Worm (Caenorhabditis elegans): ENCODE results near the gene aqp-10.

DNA sequence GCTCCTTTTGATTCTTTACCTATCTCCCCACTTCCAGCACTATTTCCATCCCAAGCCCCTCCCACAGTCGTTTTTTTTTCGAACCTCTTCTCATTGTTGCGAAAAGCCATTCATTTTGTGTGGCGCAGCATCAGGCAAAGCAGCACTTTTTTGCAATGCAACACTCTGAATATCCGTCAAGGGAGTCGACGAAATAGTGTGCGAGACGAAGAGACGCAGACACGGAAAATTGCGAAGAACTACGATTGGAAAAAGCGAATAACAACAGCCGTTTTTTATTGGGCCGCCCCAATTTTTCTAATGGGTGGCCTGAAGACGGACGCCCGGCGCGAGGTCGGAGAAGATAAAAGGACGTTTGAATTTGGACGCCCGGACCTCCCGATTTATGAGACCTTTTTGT is 39.8 kb downstream of the aqp-10 start:
- TF ChIP-seq daf-12 (tag; optimal IDR thresholded peaks at IDR 0.05): no peak
- TF ChIP-seq elt-2 (tag; optimal IDR thresholded peaks at IDR 0.05): no peak
- no peak for TF ChIP-seq tbx-2 (tag; optimal IDR thresholded peaks at IDR 0.05)
- no peak for TF ChIP-seq nhr-11 (tag; optimal IDR thresholded peaks at IDR 0.05)
- TF ChIP-seq zag-1 (tag; optimal IDR thresholded peaks at IDR 0.05): no peak
- no peak for TF ChIP-seq nhr-76 (tag; optimal IDR thresholded peaks at IDR 0.05)
- no peak for TF ChIP-seq nhr-28 (tag; optimal IDR thresholded peaks at IDR 0.05)
- TF ChIP-seq ama-1 (optimal IDR thresholded peaks at IDR 0.05): no peak
- TF ChIP-seq hmg-11 (tag; optimal IDR thresholded peaks at IDR 0.05): peak; percentile 19

Measured in whole organism, L3 larva.